Worm (Caenorhabditis elegans) whole organism, L4/young adult: ENCODE measurements around the gene K12H6.12.

Experiments used
- W03F9.2 ChIP-seq: fragments of 150-350 bp; optimal IDR thresholded peaks from 2 replicates; lab custom pipeline; 2014; ENCODE audit warnings: missing biosample characterization, missing genetic modification characterization
- dao-5 ChIP-seq: sonication (generic microtip); optimal IDR thresholded peaks from 2 replicates; lab custom pipeline; 2016; ENCODE audit warnings: missing genotype, missing genetic modification characterization, moderate library complexity, missing compliant biosample characterization
- him-1 ChIP-seq: sonication (generic microtip); optimal IDR thresholded peaks from 2 replicates; lab custom pipeline; 2016; ENCODE audit warnings: missing genotype, missing genetic modification reagents, missing genetic modification characterization, missing compliant biosample characterization

DNA sequence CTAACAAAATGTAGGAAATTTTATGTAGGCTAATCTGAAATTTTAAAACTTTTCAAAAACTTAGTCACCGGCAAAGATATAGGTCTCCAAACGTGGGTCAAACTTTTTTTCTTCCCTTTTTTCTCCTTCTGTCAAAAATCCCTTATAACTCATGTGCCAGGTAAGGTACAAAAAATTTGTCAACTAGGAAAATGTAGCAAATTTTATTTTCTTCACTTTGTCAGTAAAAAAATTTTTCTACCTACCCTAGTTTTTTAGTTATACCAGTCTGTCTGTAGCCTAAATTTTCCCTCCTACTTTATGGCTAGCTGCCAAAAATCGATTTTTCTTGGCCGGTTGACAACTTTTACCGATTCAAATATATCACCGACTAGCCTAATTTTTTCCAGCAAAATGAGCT, 8.7 kb downstream of the K12H6.12 start, which contains the start of gene set-13:
- TF ChIP-seq him-1 (tag; lab: Kevin White, UChicago): no peak
- no peak for TF ChIP-seq dao-5 (tag; lab: Kevin White, UChicago)
- no peak for TF ChIP-seq W03F9.2 (tag; lab: Kevin White, UChicago)
